Worm (Caenorhabditis elegans): Measurements from ENCODE around the gene R04A9.3.

The R04A9.3 gene

ce11 chrX:348141-348540 is 32.3 kb downstream of the R04A9.3 start:
- no peak for TF ChIP-seq lim-7 (GFP tag; IDR thresholded peaks at IDR 0.05)
- no peak for TF ChIP-seq jun-1 (tag; optimal IDR thresholded peaks at IDR 0.05)
- no peak for TF ChIP-seq nhr-77 (tag; optimal IDR thresholded peaks at IDR 0.05)
- no peak for TF ChIP-seq nhr-6 (tag; optimal IDR thresholded peaks at IDR 0.05)
- TF ChIP-seq hmg-1.1 (GFP tag; IDR thresholded peaks at IDR 0.05) = 0 out of 2 replicates have a peak, but pooled peaks have one; percentile 20
- no peak for TF ChIP-seq gei-8 (GFP tag; optimal IDR thresholded peaks at IDR 0.05)
- TF ChIP-seq tag-97 (GFP tag; IDR thresholded peaks at IDR 0.05) = no peak
- TF ChIP-seq nhr-237 (tag; optimal IDR thresholded peaks at IDR 0.05) = no peak
- TF ChIP-seq ceh-44 (GFP tag; IDR thresholded peaks at IDR 0.05) = no peak
- TF ChIP-seq duxl-1 (tag; optimal IDR thresholded peaks at IDR 0.05; ENCODE audit: poor library complexity) = no peak
- TF ChIP-seq egl-27 (tag; optimal IDR thresholded peaks at IDR 0.05) = no peak
- no peak for TF ChIP-seq F37D6.2 (tag; optimal IDR thresholded peaks at IDR 0.05)
- no peak for TF ChIP-seq ctbp-1 (GFP tag; IDR thresholded peaks at IDR 0.05)
- no peak for TF ChIP-seq vab-7 (GFP tag; IDR thresholded peaks at IDR 0.05)
- TF ChIP-seq mep-1 (tag; optimal IDR thresholded peaks at IDR 0.05) = peak; percentile 17
- no peak for TF ChIP-seq ztf-7 (tag; optimal IDR thresholded peaks at IDR 0.05)
- TF ChIP-seq hlh-11 (tag; optimal IDR thresholded peaks at IDR 0.05) = peak; percentile 27
- TF ChIP-seq nhr-48 (tag; optimal IDR thresholded peaks at IDR 0.05) = no peak
- TF ChIP-seq madf-9 (GFP tag; conservative IDR thresholded peaks at IDR 0.05) = no peak
- peak; percentile 19 for TF ChIP-seq dve-1 (tag; optimal IDR thresholded peaks at IDR 0.05; ENCODE audit: insufficient read depth)
- no peak for TF ChIP-seq fkh-10 (GFP tag; optimal IDR thresholded peaks at IDR 0.05)
- no peak for TF ChIP-seq mdt-29 (GFP tag; IDR thresholded peaks at IDR 0.05)
- TF ChIP-seq Y105C5A.15 (GFP tag; IDR thresholded peaks at IDR 0.05) = no peak
- no peak for TF ChIP-seq nhr-42 (GFP tag; IDR thresholded peaks at IDR 0.05)
- peak; percentile 9 for TF ChIP-seq nhr-28 (tag; optimal IDR thresholded peaks at IDR 0.05)
- no peak for TF ChIP-seq T26A8.4 (GFP tag; IDR thresholded peaks at IDR 0.05)
- no peak for TF ChIP-seq nhr-76 (tag; optimal IDR thresholded peaks at IDR 0.05)
- TF ChIP-seq D1046.2 (GFP tag; IDR thresholded peaks at IDR 0.05) = no peak
- no peak for TF ChIP-seq snpc-1.2 (GFP tag; IDR thresholded peaks at IDR 0.05)
- no peak for TF ChIP-seq ceh-20 (GFP tag; IDR thresholded peaks at IDR 0.05)
- no peak for TF ChIP-seq aly-2 (tag; optimal IDR thresholded peaks at IDR 0.05)
- no peak for TF ChIP-seq ceh-28 (tag; optimal IDR thresholded peaks at IDR 0.05)
- no peak for TF ChIP-seq Y5F2A.4 (GFP tag; optimal IDR thresholded peaks at IDR 0.05)
- no peak for TF ChIP-seq daf-16 (GFP tag; optimal IDR thresholded peaks at IDR 0.05)
- no peak for TF ChIP-seq daf-16 (tag; optimal IDR thresholded peaks at IDR 0.05)
- no peak for TF ChIP-seq lin-1 (GFP tag; IDR thresholded peaks at IDR 0.05)
- no peak for TF ChIP-seq T20F7.1 (GFP tag; optimal IDR thresholded peaks at IDR 0.05)
- peak in 1 of 2 experiments; percentile 54 for TF ChIP-seq unc-62 (GFP tag; optimal IDR thresholded peaks at IDR 0.05 in 1 of 2)
- no peak for TF ChIP-seq unc-62 (tag; optimal IDR thresholded peaks at IDR 0.05)
- peak; percentile 70 for TF ChIP-seq hlh-30 (tag; optimal IDR thresholded peaks at IDR 0.05; ENCODE audit: insufficient read depth)
- no peak for TF ChIP-seq R02D3.7 (tag; optimal IDR thresholded peaks at IDR 0.05)
- TF ChIP-seq F26F4.8 (GFP tag; conservative IDR thresholded peaks at IDR 0.05) = no peak
- TF ChIP-seq madf-5 (GFP tag; IDR thresholded peaks at IDR 0.05) = no peak
- TF ChIP-seq ceh-62 (tag; optimal IDR thresholded peaks at IDR 0.05) = no peak
- no peak for TF ChIP-seq pha-4 (GFP tag; IDR thresholded peaks at IDR 0.05)
- TF ChIP-seq pha-4 (tag; optimal IDR thresholded peaks at IDR 0.05) = no peak
- TF ChIP-seq lsy-2 (tag; optimal IDR thresholded peaks at IDR 0.05) = peak in 1 of 2 experiments; percentile 49
- no peak for TF ChIP-seq F49E8.2 (tag; optimal IDR thresholded peaks at IDR 0.05; ENCODE audit: borderline replicate concordance)
- TF ChIP-seq mes-2 (tag; optimal IDR thresholded peaks at IDR 0.05; ENCODE audit: poor library complexity, severe bottlenecking) = peak; percentile 15
- TF ChIP-seq ceh-82 (tag; optimal IDR thresholded peaks at IDR 0.05) = no peak
- no peak for TF ChIP-seq daf-19 (GFP tag; conservative IDR thresholded peaks at IDR 0.05)
- peak; percentile 17 for TF ChIP-seq aha-1 (tag)
- peak; percentile 31; the same call in 1 of the 2 replicates for TF ChIP-seq dmd-6 (GFP tag; IDR thresholded peaks at IDR 0.05)

Measured in whole organism, L4 larva.